Worm (Caenorhabditis elegans) whole organism, L3 larva: ENCODE measurements around the gene K09F5.6.
A peak's percentile ranks its signal among the peaks of the same experiment; 100 is the strongest.

Source experiments
- R02D3.7 ChIP-seq: fragments of 150-350 bp; optimal IDR thresholded peaks from 2 replicates; lab custom pipeline; 2014; ENCODE audit warnings: missing biosample characterization, missing genetic modification characterization
- ZK546.5 ChIP-seq: sonication (generic microtip); optimal IDR thresholded peaks from 2 replicates; lab custom pipeline; 2017; ENCODE audit warnings: missing biosample characterization, missing genetic modification characterization
- aly-2 ChIP-seq: fragments of 150-350 bp; optimal IDR thresholded peaks from 2 replicates; lab custom pipeline; 2014; ENCODE audit warnings: missing biosample characterization, missing genetic modification characterization
- ama-1 ChIP-seq: fragments of 150-350 bp; optimal IDR thresholded peaks from 2 replicates; lab custom pipeline; 2018
- ceh-16 ChIP-seq: sonication (generic microtip); optimal IDR thresholded peaks from 2 replicates; lab custom pipeline; 2017; ENCODE audit warnings: missing biosample characterization, missing genetic modification characterization
- ceh-28 ChIP-seq: fragments of 150-350 bp; optimal IDR thresholded peaks from 2 replicates; lab custom pipeline; 2014; ENCODE audit warnings: missing biosample characterization, missing genetic modification reagents, missing genetic modification characterization
- ceh-82 ChIP-seq: fragments of 150-350 bp; optimal IDR thresholded peaks from 2 replicates; lab custom pipeline; 2014; ENCODE audit warnings: missing biosample characterization, missing genetic modification characterization
- ceh-9 ChIP-seq: sonication (generic microtip); optimal IDR thresholded peaks from 2 replicates; lab custom pipeline; 2018; ENCODE audit warnings: missing biosample characterization, missing genetic modification characterization
- daf-12 ChIP-seq: fragments of 150-350 bp; optimal IDR thresholded peaks from 2 replicates; lab custom pipeline; 2014; ENCODE audit warnings: missing biosample characterization, missing genetic modification reagents, missing genetic modification characterization
- egl-27 ChIP-seq: sonication (generic microtip); optimal IDR thresholded peaks from 4 replicates; lab custom pipeline; 2017; ENCODE audit warnings: missing biosample characterization, missing genetic modification reagents, missing genetic modification characterization
- egl-5 ChIP-seq: fragments of 150-350 bp; optimal IDR thresholded peaks from 2 replicates; lab custom pipeline; 2017; ENCODE audit warnings: missing biosample characterization, missing genetic modification reagents, missing genetic modification characterization, inconsistent platforms
- elt-1 ChIP-seq: fragments of 150-350 bp; optimal IDR thresholded peaks from 2 replicates; lab custom pipeline; 2014; ENCODE audit warnings: missing biosample characterization, missing genetic modification characterization
- eor-1 ChIP-seq, 2 experiments: fragments of 150-350 bp; optimal IDR thresholded peaks; 2 replicates each; lab custom pipeline; 2014 to 2018; ENCODE audit warnings: missing biosample characterization in 2 of 2, missing genetic modification characterization in 2 of 2
- fkh-10 ChIP-seq: sonication (generic microtip); optimal IDR thresholded peaks from 2 replicates; lab custom pipeline; 2017; ENCODE audit warnings: missing biosample characterization, missing genetic modification reagents, missing genetic modification characterization
- fkh-2 ChIP-seq: fragments of 150-350 bp; optimal IDR thresholded peaks from 2 replicates; lab custom pipeline; 2014; ENCODE audit warnings: missing biosample characterization, missing genetic modification reagents, missing genetic modification characterization
- fos-1 ChIP-seq: fragments of 150-350 bp; optimal IDR thresholded peaks from 2 replicates; lab custom pipeline; 2014; ENCODE audit warnings: missing biosample characterization, missing genetic modification characterization
- hmg-11 ChIP-seq: sonication (generic microtip); optimal IDR thresholded peaks from 2 replicates; lab custom pipeline; 2016; ENCODE audit warnings: missing genetic modification characterization, missing compliant biosample characterization
- lin-15B ChIP-seq: fragments of 150-350 bp; optimal IDR thresholded peaks from 2 replicates; lab custom pipeline; 2014; ENCODE audit warnings: missing biosample characterization, missing genetic modification characterization
- lin-39 ChIP-seq: fragments of 150-350 bp; optimal IDR thresholded peaks from 2 replicates; lab custom pipeline; 2018; ENCODE audit warnings: missing biosample characterization, missing genetic modification reagents, missing genetic modification characterization
- lsy-12 ChIP-seq: sonication (generic microtip); optimal IDR thresholded peaks from 2 replicates; lab custom pipeline; 2016; ENCODE audit warnings: mild to moderate bottlenecking, missing genetic modification characterization, missing compliant biosample characterization
- mdl-1 ChIP-seq: fragments of 150-350 bp; optimal IDR thresholded peaks from 2 replicates; lab custom pipeline; 2014; ENCODE audit warnings: missing biosample characterization, missing genetic modification characterization
- nfya-1 ChIP-seq: sonication (generic microtip); optimal IDR thresholded peaks from 2 replicates; lab custom pipeline; 2017; ENCODE audit warnings: missing genetic modification characterization, mild to moderate bottlenecking, missing compliant biosample characterization, antibody characterized with exemption, moderate library complexity; ENCODE audit not compliant: insufficient read depth
- nhr-11 ChIP-seq: fragments of 150-350 bp; optimal IDR thresholded peaks from 2 replicates; lab custom pipeline; 2014; ENCODE audit warnings: missing biosample characterization, missing genetic modification characterization
- nhr-12 ChIP-seq: fragments of 150-350 bp; optimal IDR thresholded peaks from 2 replicates; lab custom pipeline; 2014; ENCODE audit warnings: missing biosample characterization, missing genetic modification characterization
- nhr-23 ChIP-seq: fragments of 150-350 bp; optimal IDR thresholded peaks from 2 replicates; lab custom pipeline; 2014; ENCODE audit warnings: missing biosample characterization, missing genetic modification reagents, missing genetic modification characterization
- nhr-237 ChIP-seq: fragments of 150-350 bp; optimal IDR thresholded peaks from 2 replicates; lab custom pipeline; 2014; ENCODE audit warnings: missing biosample characterization, missing genetic modification characterization
- nhr-25 ChIP-seq: sonication (generic microtip); optimal IDR thresholded peaks from 2 replicates; lab custom pipeline; 2017; ENCODE audit warnings: missing biosample characterization, missing genetic modification characterization
- nhr-28 ChIP-seq: fragments of 150-350 bp; optimal IDR thresholded peaks from 2 replicates; lab custom pipeline; 2014; ENCODE audit warnings: missing biosample characterization, missing genetic modification characterization
- nhr-76 ChIP-seq: fragments of 150-350 bp; sonication (generic microtip); optimal IDR thresholded peaks from 5 replicates; lab custom pipeline; 2014; ENCODE audit warnings: missing biosample characterization, missing genetic modification characterization
- pha-4 ChIP-seq: fragments of 150-350 bp; optimal IDR thresholded peaks from 2 replicates; lab custom pipeline; 2014; ENCODE audit warnings: missing biosample characterization, missing genetic modification reagents, missing genetic modification characterization
- pqm-1 ChIP-seq: fragments of 150-350 bp; optimal IDR thresholded peaks from 2 replicates; lab custom pipeline; 2017; ENCODE audit warnings: missing biosample characterization, missing genetic modification characterization, inconsistent platforms
- sea-2 ChIP-seq: fragments of 150-350 bp; sonication (generic microtip); optimal IDR thresholded peaks from 4 replicates; lab custom pipeline; 2014; ENCODE audit warnings: missing biosample characterization, missing genetic modification reagents, missing genetic modification characterization
- skn-1 ChIP-seq: fragments of 150-350 bp; optimal IDR thresholded peaks from 2 replicates; lab custom pipeline; 2014; ENCODE audit warnings: missing biosample characterization, missing genetic modification characterization
- snpc-4 ChIP-seq: fragments of 150-350 bp; optimal IDR thresholded peaks from 2 replicates; lab custom pipeline; 2014; ENCODE audit warnings: missing biosample characterization, missing genetic modification characterization
- tbx-2 ChIP-seq: sonication (generic microtip); optimal IDR thresholded peaks from 2 replicates; lab custom pipeline; 2016; ENCODE audit warnings: mild to moderate bottlenecking, missing genetic modification characterization, missing compliant biosample characterization
- unc-62 ChIP-seq: fragments of 150-350 bp; sonication (generic microtip); optimal IDR thresholded peaks from 4 replicates; lab custom pipeline; 2014; ENCODE audit warnings: missing biosample characterization, missing genetic modification reagents, missing genetic modification characterization
- zag-1 ChIP-seq: fragments of 150-350 bp; optimal IDR thresholded peaks from 2 replicates; lab custom pipeline; 2014; ENCODE audit warnings: missing biosample characterization, missing genetic modification characterization
- ztf-4 ChIP-seq: fragments of 150-350 bp; optimal IDR thresholded peaks from 2 replicates; lab custom pipeline; 2014; ENCODE audit warnings: missing biosample characterization, missing genetic modification characterization

The K09F5.6 gene

DNA sequence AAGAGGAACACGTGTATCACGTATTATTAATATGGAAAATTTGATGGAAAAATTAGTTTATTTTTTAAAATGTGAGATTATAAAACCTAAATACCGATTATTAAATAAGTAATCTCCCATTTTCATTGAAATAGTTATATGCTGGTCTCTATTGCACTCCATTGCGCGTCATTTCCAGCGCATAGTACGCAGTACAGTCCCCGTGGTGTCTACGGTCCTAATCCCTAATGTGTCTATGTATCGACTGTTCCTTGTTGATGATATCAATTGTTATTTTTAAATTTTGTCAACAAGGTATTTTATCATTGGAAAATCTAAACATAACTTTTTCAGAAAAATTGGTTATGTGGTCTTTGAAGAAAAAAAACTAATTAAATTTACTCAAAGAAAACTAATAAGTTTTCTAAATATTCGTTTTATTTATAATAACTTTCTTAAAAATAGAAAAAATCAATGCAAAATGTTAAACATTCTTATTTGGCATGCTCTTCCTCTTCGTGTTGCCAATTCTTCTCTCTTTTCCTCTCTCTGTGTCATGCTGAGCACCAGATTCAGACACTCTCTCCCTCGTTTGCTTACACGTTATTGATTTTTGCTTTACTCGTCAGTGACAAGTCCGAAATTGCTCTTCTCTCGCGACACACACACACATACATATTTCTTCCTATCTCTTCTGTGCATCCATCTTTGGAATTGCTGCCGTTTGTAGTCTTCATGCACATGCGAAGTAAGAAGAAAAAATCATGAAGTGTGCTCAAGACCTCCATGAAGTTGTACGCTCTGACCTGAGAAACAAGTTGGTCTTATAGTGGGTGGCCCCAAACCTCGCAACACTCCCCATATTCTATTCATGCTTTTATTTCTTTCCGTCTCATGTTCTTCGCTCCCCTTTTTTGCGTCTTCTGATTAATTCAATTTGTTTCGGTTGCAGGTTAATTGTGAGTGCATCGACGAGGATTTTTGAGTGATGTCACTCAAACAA, 36.8 kb upstream of the K09F5.6 start, which contains the start of gene unc-18:
unc-18 (plus strand) TSS at position 932 of the 982 bp plus-strand sequence.
- no peak for TF ChIP-seq nhr-28 (tag; lab: Kevin White, UChicago)
- TF ChIP-seq hmg-11 (tag; lab: Kevin White, UChicago): peak; percentile 44
- TF ChIP-seq eor-1 (tag; optimal IDR thresholded peaks at IDR 0.05; lab: Kevin White, UChicago): no peak
- TF ChIP-seq fkh-2 (tag; lab: Kevin White, UChicago): no peak
- TF ChIP-seq lin-39: peak; percentile 69
- TF ChIP-seq ceh-9: no peak
- peak; percentile 65 for TF ChIP-seq unc-62 (GFP tag; lab: Kevin White, UChicago)
- no peak for TF ChIP-seq skn-1 (tag; lab: Kevin White, UChicago)
- TF ChIP-seq pqm-1 (tag; lab: Kevin White, UChicago): no peak
- no peak for TF ChIP-seq nhr-25 (tag; lab: Kevin White, UChicago)
- TF ChIP-seq fkh-10: no peak
- peak; percentile 65 for TF ChIP-seq nfya-1
- TF ChIP-seq nhr-12 (tag; lab: Kevin White, UChicago): no peak
- peak; percentile 46 for TF ChIP-seq sea-2 (GFP tag; lab: Kevin White, UChicago)
- TF ChIP-seq ceh-28: peak; percentile 75
- no peak for TF ChIP-seq ztf-4 (tag; lab: Kevin White, UChicago)
- TF ChIP-seq daf-12: no peak
- TF ChIP-seq snpc-4 (tag; lab: Kevin White, UChicago): no peak
- no peak for TF ChIP-seq tbx-2
- TF ChIP-seq lin-15B (tag; lab: Kevin White, UChicago): no peak
- peak; percentile 55 for TF ChIP-seq pha-4 (tag; lab: Kevin White, UChicago)
- no peak for TF ChIP-seq nhr-11 (tag; lab: Kevin White, UChicago)
- no peak for TF ChIP-seq nhr-237 (tag; lab: Kevin White, UChicago)
- TF ChIP-seq ZK546.5 (tag; lab: Kevin White, UChicago): no peak
- no peak for TF ChIP-seq nhr-23 (tag; lab: Kevin White, UChicago)
- no peak for TF ChIP-seq lsy-12 (tag; lab: Kevin White, UChicago)
- TF ChIP-seq ceh-82 (tag; lab: Kevin White, UChicago): no peak
- TF ChIP-seq nhr-76 (tag; lab: Kevin White, UChicago): no peak
- TF ChIP-seq mdl-1 (tag; lab: Kevin White, UChicago): no peak
- TF ChIP-seq fos-1 (tag; lab: Kevin White, UChicago): no peak
- TF ChIP-seq egl-5 (tag; lab: Kevin White, UChicago): no peak
- peak; percentile 25 for TF ChIP-seq elt-1

DNA sequence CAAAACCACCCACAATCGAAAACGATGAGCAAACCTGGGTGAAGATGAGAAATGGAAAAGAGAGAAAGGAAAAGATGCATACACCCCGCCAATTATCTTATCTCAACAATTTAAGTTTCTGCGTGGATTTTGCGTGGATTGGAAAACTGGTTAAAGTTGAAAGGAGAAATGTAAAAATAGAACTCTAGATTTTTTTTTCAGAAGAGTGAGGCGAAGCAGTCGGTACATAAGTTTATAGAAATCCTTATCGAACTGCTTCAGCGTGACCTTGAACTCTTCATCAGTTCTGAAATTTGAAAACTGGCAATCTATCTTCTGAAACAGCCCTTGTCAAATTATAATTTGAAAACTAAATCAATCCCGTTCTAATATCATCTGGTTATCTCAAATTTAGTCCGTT, 30.0 kb upstream of the K09F5.6 start, which contains the start of gene clik-2:
clik-2 (minus strand) TSS at position 101 of the 400 bp plus-strand sequence.
- no peak for TF ChIP-seq snpc-4 (tag; lab: Kevin White, UChicago)
- no peak for TF ChIP-seq ceh-9
- TF ChIP-seq unc-62 (GFP tag; lab: Kevin White, UChicago): no peak
- TF ChIP-seq pqm-1 (tag; lab: Kevin White, UChicago): no peak
- TF ChIP-seq nhr-11 (tag; lab: Kevin White, UChicago): no peak
- no peak for TF ChIP-seq lin-39
- TF ChIP-seq tbx-2: no peak
- no peak for TF ChIP-seq zag-1 (tag; lab: Kevin White, UChicago)
- TF ChIP-seq nfya-1: no peak
- no peak for TF ChIP-seq ama-1 (lab: Kevin White, UChicago)
- no peak for TF ChIP-seq egl-5 (tag; lab: Kevin White, UChicago)
- TF ChIP-seq ceh-16 (tag; lab: Kevin White, UChicago): no peak
- no peak for TF ChIP-seq ceh-28
- no peak for TF ChIP-seq egl-27 (tag; lab: Kevin White, UChicago)
- TF ChIP-seq nhr-76 (tag; lab: Kevin White, UChicago): no peak
- TF ChIP-seq lin-15B (tag; lab: Kevin White, UChicago): no peak
- no peak for TF ChIP-seq ceh-82 (tag; lab: Kevin White, UChicago)
- no peak for TF ChIP-seq R02D3.7
- TF ChIP-seq, all 47 proteins: peak for 0

DNA sequence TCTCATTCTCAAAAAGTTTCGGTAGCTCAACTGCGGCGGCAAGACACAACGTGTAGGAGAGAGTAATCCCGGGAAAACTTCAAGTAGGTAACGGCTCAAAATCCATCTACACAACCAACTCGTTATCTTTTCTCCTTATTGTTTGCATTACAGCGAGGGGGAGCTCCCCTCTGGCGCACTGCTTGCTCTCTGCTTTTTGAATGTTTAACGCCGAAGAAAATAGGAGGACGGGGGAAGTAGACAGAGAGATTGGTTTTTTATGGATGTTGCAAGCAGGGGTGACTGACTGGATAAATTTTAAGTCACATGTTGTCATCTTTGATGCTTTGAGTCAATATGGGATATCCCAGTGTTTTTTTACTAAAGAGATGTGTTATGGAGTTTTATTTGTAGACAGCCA, 29.5 kb upstream of the K09F5.6 start:
- TF ChIP-seq pha-4 (tag; lab: Kevin White, UChicago) (peak; percentile 61), aly-2 (tag; lab: Kevin White, UChicago) (no peak), nfya-1 (no peak)
